Fruit fly (Drosophila melanogaster): Measurements from ENCODE around the gene CG32576.

Gene CG32576

DNA sequence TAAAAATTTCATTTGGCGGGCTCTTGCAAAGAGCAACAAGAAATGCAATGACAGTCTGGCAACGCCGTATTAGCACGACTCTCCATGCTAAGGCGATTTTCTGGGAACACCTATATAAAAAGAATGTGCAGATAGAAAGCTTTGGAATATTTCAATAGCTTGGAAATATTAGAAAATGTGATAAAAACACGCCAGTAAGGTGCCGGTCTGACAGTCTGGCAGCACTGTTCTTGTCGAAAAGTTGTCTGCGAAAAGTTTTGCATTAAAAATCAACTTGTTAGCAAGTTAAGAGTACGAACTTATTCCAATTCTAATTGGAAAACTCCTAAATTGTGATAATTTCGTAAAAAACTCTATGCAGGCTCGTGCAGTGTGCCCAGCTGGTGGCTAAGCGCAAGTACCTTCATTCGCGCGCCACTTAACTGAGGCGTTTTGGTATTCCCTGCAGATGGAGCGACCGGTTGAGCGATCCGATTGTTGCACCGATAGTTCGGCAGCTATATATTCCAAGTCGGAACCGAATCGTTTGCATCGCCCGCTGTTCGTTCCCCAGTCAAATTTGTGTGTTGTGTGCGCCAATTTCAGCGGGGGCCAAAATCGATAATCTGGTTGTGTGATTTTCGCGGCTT is 10.3 kb downstream of the CG32576 start, which contains the start of gene eas (continued):
- no peak for TF ChIP-seq CkIIα-i1 (GFP tag; IDR thresholded peaks at IDR 0.05)
- TF ChIP-seq Sry-β (GFP tag; optimal IDR thresholded peaks at IDR 0.05), result no peak
- TF ChIP-seq HLHmδ (GFP tag; optimal IDR thresholded peaks at IDR 0.05), result peak; percentile 42
- peak; percentile 13 for TF ChIP-seq ind (GFP tag; optimal IDR thresholded peaks at IDR 0.05)
- TF ChIP-seq MESR4 (GFP tag; optimal IDR thresholded peaks at IDR 0.05), result peak; percentile 21
- peak; percentile 1 for TF ChIP-seq CG10209 (GFP tag; optimal IDR thresholded peaks at IDR 0.05)
- peak; percentile 75 for TF ChIP-seq Opbp (GFP tag; IDR thresholded peaks at IDR 0.05; ENCODE audit: partially characterized antibody)
- peak; percentile 81 for TF ChIP-seq E2f2 (GFP tag; IDR thresholded peaks at IDR 0.05)
- peak; percentile 75 for TF ChIP-seq unc-4 (GFP tag; IDR thresholded peaks at IDR 0.05; ENCODE audit: partially characterized antibody)
- TF ChIP-seq inv (GFP tag; IDR thresholded peaks at IDR 0.05; ENCODE audit: partially characterized antibody), result peak; percentile 69
- no peak for TF ChIP-seq CG16779 (GFP tag; IDR thresholded peaks at IDR 0.05)
- TF ChIP-seq CG17912 (GFP tag; optimal IDR thresholded peaks at IDR 0.05), result no peak
- TF ChIP-seq CG32532 (GFP tag; IDR thresholded peaks at IDR 0.05), result peak; percentile 11; the same call in 1 of the 2 replicates
- TF ChIP-seq CG4360 (GFP tag; IDR thresholded peaks at IDR 0.05), result no peak
- TF ChIP-seq Ptx1 (GFP tag; IDR thresholded peaks at IDR 0.05), result peak; percentile 24; the same call in 1 of the 2 replicates
- peak; percentile 31 for TF ChIP-seq CG10267 (tag; optimal IDR thresholded peaks at IDR 0.05)
- peak; percentile 91 for TF ChIP-seq Ets65A (GFP tag)
- no peak for TF ChIP-seq CG9437 (GFP tag; optimal IDR thresholded peaks at IDR 0.05)
- TF ChIP-seq Sin3A (optimal IDR thresholded peaks at IDR 0.05), result peak; percentile 92
- no peak for TF ChIP-seq CG12391 (tag; optimal IDR thresholded peaks at IDR 0.05)
- TF ChIP-seq CG6683 (GFP tag; optimal IDR thresholded peaks at IDR 0.05), result no peak
- TF ChIP-seq CG30020 (tag; optimal IDR thresholded peaks at IDR 0.05), result peak; percentile 11
- TF ChIP-seq jumu (GFP tag; optimal IDR thresholded peaks at IDR 0.05), result peak; percentile 4
- TF ChIP-seq Myb (GFP tag; optimal IDR thresholded peaks at IDR 0.05), result peak; percentile 51
- TF ChIP-seq dpn (GFP tag; optimal IDR thresholded peaks at IDR 0.05), result peak in 1 of 2 experiments; percentile 37
- TF ChIP-seq zen (tag; optimal IDR thresholded peaks at IDR 0.05), result no peak
- peak; percentile 23; the same call in 1 of the 2 replicates for TF ChIP-seq nerfin-2 (GFP tag; IDR thresholded peaks at IDR 0.05; ENCODE audit: partially characterized antibody)
- no peak for TF ChIP-seq Taf1 (GFP tag; IDR thresholded peaks at IDR 0.05)
- TF ChIP-seq CG33213 (GFP tag; optimal IDR thresholded peaks at IDR 0.05), result peak; percentile 35
- peak; percentile 93 for TF ChIP-seq onecut (GFP tag; IDR thresholded peaks at IDR 0.05)
- TF ChIP-seq CG7271 (tag; optimal IDR thresholded peaks at IDR 0.05), result no peak
- peak; percentile 42 for TF ChIP-seq her (GFP tag; optimal IDR thresholded peaks at IDR 0.05)
- TF ChIP-seq nmo (GFP tag; optimal IDR thresholded peaks at IDR 0.05), result peak; percentile 58
- no peak for TF ChIP-seq mirr (GFP tag; optimal IDR thresholded peaks at IDR 0.05)
- peak; percentile 55 for TF ChIP-seq MBD-R2 (GFP tag; IDR thresholded peaks at IDR 0.05)
- no peak for TF ChIP-seq PHDP (tag; optimal IDR thresholded peaks at IDR 0.05)
- TF ChIP-seq CG14710 (tag; optimal IDR thresholded peaks at IDR 0.05), result peak; percentile 44
- peak; percentile 60 for TF ChIP-seq stwl (tag; optimal IDR thresholded peaks at IDR 0.05)
- TF ChIP-seq Med (GFP tag), result peak; percentile 79
- TF ChIP-seq CG31224 (GFP tag; IDR thresholded peaks at IDR 0.05), result no peak
- TF ChIP-seq Scr (GFP tag; IDR thresholded peaks at IDR 0.05; ENCODE audit: partially characterized antibody), result peak; percentile 73
- TF ChIP-seq row (GFP tag; IDR thresholded peaks at IDR 0.05), result peak; percentile 63
- no peak for TF ChIP-seq tx (GFP tag; optimal IDR thresholded peaks at IDR 0.05)
- TF ChIP-seq CG10543 (GFP tag; optimal IDR thresholded peaks at IDR 0.05), result no peak
- TF ChIP-seq pfk (GFP tag; optimal IDR thresholded peaks at IDR 0.05), result no peak
- TF ChIP-seq Pdp1 (GFP tag; optimal IDR thresholded peaks at IDR 0.05), result peak; percentile 3 to 43
- TF ChIP-seq CG16863 (GFP tag; optimal IDR thresholded peaks at IDR 0.05), result peak; percentile 30
- TF ChIP-seq CG4617 (GFP tag; optimal IDR thresholded peaks at IDR 0.05; ENCODE audit: borderline replicate concordance), result peak; percentile 12
- TF ChIP-seq otp (GFP tag; IDR thresholded peaks at IDR 0.05), result 0 out of 3 replicates have a peak, but pooled peaks have one; percentile 14
